Worm (Caenorhabditis elegans) whole organism, L2 larva: Measurements from ENCODE around the gene R13A5.15.

ENCODE experiments used
- ZK546.5 ChIP-seq: sonication (generic microtip); optimal IDR thresholded peaks from 2 replicates; lab custom pipeline; 2017; ENCODE audit warnings: missing biosample characterization, missing genetic modification characterization
- alr-1 ChIP-seq: fragments of 150-350 bp; optimal IDR thresholded peaks from 2 replicates; lab custom pipeline; 2014; ENCODE audit warnings: missing biosample characterization, missing genetic modification characterization
- ama-1 ChIP-seq: fragments of 150-350 bp; optimal IDR thresholded peaks from 2 replicates; lab custom pipeline; 2018; ENCODE audit warnings: inconsistent platforms
- elt-3 ChIP-seq: sonication (generic microtip); optimal IDR thresholded peaks from 2 replicates; lab custom pipeline; 2017; ENCODE audit warnings: missing biosample characterization, missing genetic modification characterization
- lin-39 ChIP-seq: fragments of 150-350 bp; optimal IDR thresholded peaks from 2 replicates; lab custom pipeline; 2014; ENCODE audit warnings: missing biosample characterization, missing genetic modification reagents, missing genetic modification characterization
- nhr-10 ChIP-seq: sonication (generic microtip); optimal IDR thresholded peaks from 2 replicates; lab custom pipeline; 2017; ENCODE audit warnings: missing biosample characterization, missing genetic modification characterization
- nhr-237 ChIP-seq: fragments of 150-350 bp; optimal IDR thresholded peaks from 2 replicates; lab custom pipeline; 2014; ENCODE audit warnings: missing biosample characterization, missing genetic modification characterization
- nhr-77 ChIP-seq: fragments of 150-350 bp; optimal IDR thresholded peaks from 2 replicates; lab custom pipeline; 2014; ENCODE audit warnings: missing biosample characterization, missing genetic modification characterization
- skn-1 ChIP-seq: sonication (generic microtip); optimal IDR thresholded peaks from 2 replicates; lab custom pipeline; 2017; ENCODE audit warnings: missing biosample characterization, missing genetic modification characterization
- unc-39 ChIP-seq: fragments of 150-350 bp; optimal IDR thresholded peaks from 2 replicates; lab custom pipeline; 2014; ENCODE audit warnings: missing biosample characterization, missing genetic modification characterization
- ztf-4 ChIP-seq: fragments of 150-350 bp; optimal IDR thresholded peaks from 2 replicates; lab custom pipeline; 2014; ENCODE audit warnings: missing biosample characterization, missing genetic modification characterization

DNA sequence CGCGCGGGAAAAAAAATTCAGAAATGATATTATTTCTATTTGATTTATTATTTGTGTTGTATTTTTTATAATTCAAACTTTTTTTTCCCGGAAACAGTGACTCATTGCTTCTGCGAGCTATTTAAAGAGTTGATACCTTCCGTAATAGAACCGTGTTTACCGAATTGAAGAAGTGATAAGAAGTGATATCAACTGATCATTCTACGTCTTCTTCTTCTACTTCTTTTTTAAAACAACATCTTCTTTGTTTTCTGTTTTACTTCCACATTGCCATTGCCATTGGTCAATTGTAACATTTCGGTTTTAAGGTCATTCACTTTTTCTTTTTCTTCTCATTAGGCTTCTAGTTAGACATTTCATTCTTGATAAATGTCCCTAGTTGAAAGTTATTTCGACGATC, 22.0 kb downstream of the R13A5.15 start, which contains the start of gene ttr-32:
- TF ChIP-seq lin-39 (tag; lab: Kevin White, UChicago) (no peak), ztf-4 (tag; lab: Kevin White, UChicago) (no peak), skn-1 (tag; lab: Kevin White, UChicago) (no peak), ama-1 (lab: Kevin White, UChicago) (no peak), ZK546.5 (tag; lab: Kevin White, UChicago) (no peak), elt-3 (tag; lab: Kevin White, UChicago) (no peak), nhr-10 (tag; lab: Kevin White, UChicago) (no peak), nhr-237 (tag; lab: Kevin White, UChicago) (no peak), nhr-77 (no peak), alr-1 (no peak), unc-39 (tag; lab: Kevin White, UChicago) (no peak)
